Worm (Caenorhabditis elegans): ENCODE data around the gene F43C11.8.

DNA sequence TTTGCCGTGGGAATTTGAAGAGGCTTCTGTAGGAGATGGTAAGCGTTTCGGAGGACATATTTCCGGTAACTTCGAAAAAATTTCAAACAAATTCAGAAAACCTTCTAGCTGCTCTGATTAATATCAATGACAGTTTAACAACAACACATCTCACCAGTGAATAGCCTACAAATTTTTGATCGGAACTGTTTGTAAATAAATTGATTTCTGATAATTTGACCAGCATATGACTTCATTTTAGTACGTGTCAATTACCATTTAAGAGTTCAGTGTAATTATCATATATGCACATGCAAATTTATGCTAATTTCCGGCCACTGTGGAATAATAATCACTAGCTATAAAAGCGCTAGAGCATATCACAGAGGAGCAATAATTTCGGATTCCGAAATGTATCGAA is 7.4 kb upstream of the F43C11.8 start, which contains the start of gene ZK1240.11:
- TF ChIP-seq dao-5 (tag; optimal IDR thresholded peaks at IDR 0.05) (no peak), him-1 (tag; optimal IDR thresholded peaks at IDR 0.05) (no peak)
